Worm (Caenorhabditis elegans): ENCODE results near the gene cdh-10.
A peak's percentile ranks its signal among the peaks of the same experiment; 100 is the strongest.

cdh-10 gene

DNA sequence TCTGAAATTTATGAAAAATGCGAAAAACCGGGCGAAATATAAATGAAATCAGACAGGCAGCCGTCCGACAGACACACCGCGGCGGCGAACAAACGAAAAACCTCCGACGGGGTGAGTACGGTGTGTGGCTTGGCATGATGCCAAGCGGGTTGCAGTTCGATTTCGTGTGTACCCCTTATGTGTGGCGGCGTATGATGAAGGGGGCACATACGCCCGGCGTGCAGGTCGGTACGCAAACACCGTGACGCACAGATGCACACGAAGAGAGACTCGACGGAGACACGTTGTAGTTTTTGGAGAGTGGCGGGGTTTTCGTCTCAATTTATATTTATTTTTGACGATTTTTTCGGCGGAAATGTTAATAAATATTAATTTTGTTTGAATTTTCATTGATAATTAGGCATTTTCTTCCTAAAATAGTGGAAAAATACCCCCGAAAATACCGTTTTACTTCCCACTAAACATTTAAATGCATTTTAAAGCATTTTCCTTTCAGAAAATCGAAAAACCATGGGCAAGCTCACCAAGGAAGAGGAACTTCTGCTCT lies 74.1 kb downstream of the cdh-10 start, which contains the start of gene trap-3 (continued):
- TF ChIP-seq K11D2.4 (GFP tag; IDR thresholded peaks at IDR 0.05), result peak; percentile 94
- TF ChIP-seq sptf-2 (GFP tag; optimal IDR thresholded peaks at IDR 0.05), result no peak

DNA sequence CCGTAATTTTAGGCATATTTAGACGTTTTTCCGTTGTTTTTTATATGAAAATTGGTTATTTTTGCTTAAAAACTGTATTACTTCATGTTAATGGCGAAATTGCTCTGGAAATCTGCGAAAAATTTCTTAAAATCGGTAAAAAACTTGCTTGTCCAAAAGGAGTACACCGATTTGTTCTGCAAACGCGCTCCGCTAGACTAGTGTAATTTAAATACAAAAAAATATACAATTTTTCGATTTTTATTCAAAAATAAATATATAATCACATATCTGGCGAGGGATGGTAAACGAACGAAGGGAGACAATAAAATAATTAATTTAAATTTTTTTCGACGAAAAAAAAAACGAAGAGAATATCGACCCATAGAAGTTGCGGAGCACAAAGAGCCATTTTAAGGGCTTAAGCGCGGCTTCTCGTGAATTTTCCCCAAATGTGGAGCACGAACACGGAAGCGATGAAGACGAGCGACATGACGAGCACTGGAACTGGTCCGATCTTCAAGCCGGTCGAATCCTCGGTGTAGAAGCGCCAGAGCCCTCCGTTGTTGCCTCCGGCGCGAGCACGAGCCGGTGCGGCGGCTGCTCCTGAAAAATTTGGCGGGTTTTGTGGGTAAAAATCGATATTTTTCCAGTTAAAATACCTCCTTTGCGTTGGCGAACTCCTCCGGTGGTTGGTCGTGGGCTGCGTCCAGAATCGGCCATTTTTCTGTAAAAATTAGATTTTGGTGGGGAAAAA lies 75.0 kb downstream of the cdh-10 start, which contains the start of gene sec-61.B:
Gene sec-61.B, minus strand, starts transcription at position 706 of the 736 bp plus-strand sequence.
- TF ChIP-seq F23B12.7 (tag; optimal IDR thresholded peaks at IDR 0.05; ENCODE audit: insufficient read depth) (no peak), hrde-1 (tag; optimal IDR thresholded peaks at IDR 0.05; ENCODE audit: borderline replicate concordance) (peak; percentile 7), nhr-80 (tag; optimal IDR thresholded peaks at IDR 0.05) (no peak), ama-1 (optimal IDR thresholded peaks at IDR 0.05) (no peak), ama-1 (GFP tag; optimal IDR thresholded peaks at IDR 0.05) (peak; percentile 9 to 19), D2030.7 (GFP tag; IDR thresholded peaks at IDR 0.05) (peak; percentile 56; the same call in 1 of the 2 replicates), ztf-18 (tag; optimal IDR thresholded peaks at IDR 0.05) (peak; percentile 7), madf-6 (GFP tag; IDR thresholded peaks at IDR 0.05) (peak; percentile 56), atf-7 (tag; optimal IDR thresholded peaks at IDR 0.05) (peak; percentile 31), akir-1 (GFP tag; optimal IDR thresholded peaks at IDR 0.05) (no peak), Y53F4B.3 (GFP tag; IDR thresholded peaks at IDR 0.05) (no peak), tbp1 (GFP tag; optimal IDR thresholded peaks at IDR 0.05) (peak; percentile 32), nhr-90 (tag; optimal IDR thresholded peaks at IDR 0.05) (no peak), athp-1 (tag; optimal IDR thresholded peaks at IDR 0.05) (peak; percentile 27), dpl-1 (GFP tag; optimal IDR thresholded peaks at IDR 0.05) (no peak), Y53G8AR.9 (GFP tag; conservative IDR thresholded peaks at IDR 0.05) (peak; percentile 77; the same call in 1 of the 2 replicates), F33H1.4 (GFP tag; IDR thresholded peaks at IDR 0.05) (no peak), egrh-3 (GFP tag; IDR thresholded peaks at IDR 0.05) (peak; percentile 48; the same call in 1 of the 2 replicates), unc-130 (GFP tag; optimal IDR thresholded peaks at IDR 0.05) (peak; percentile 53), cebp-2 (GFP tag; IDR thresholded peaks at IDR 0.05) (no peak), cebp-1 (GFP tag; IDR thresholded peaks at IDR 0.05) (no peak), cebp-1 (tag; optimal IDR thresholded peaks at IDR 0.05) (peak; percentile 31), C06A6.2 (GFP tag; conservative IDR thresholded peaks at IDR 0.05) (no peak), mcd-1 (GFP tag; IDR thresholded peaks at IDR 0.05) (peak; percentile 66), rcor-1 (GFP tag; IDR thresholded peaks at IDR 0.05) (peak; percentile 13; the same call in 1 of the 2 replicates), lin-54 (GFP tag; optimal IDR thresholded peaks at IDR 0.05) (peak; percentile 46), ztf-28 (GFP tag; IDR thresholded peaks at IDR 0.05) (no peak), B0035.1 (tag; optimal IDR thresholded peaks at IDR 0.05) (peak; percentile 7), ceh-79 (tag; optimal IDR thresholded peaks at IDR 0.05) (no peak), mel-28 (tag; optimal IDR thresholded peaks at IDR 0.05; ENCODE audit: borderline replicate concordance) (no peak), snpc-3.4 (tag; optimal IDR thresholded peaks at IDR 0.05) (peak; percentile 63), sptf-2 (GFP tag; optimal IDR thresholded peaks at IDR 0.05) (no peak), ztf-26 (tag; optimal IDR thresholded peaks at IDR 0.05) (no peak), him-1 (tag; optimal IDR thresholded peaks at IDR 0.05) (peak; percentile 71), nhr-179 (tag; optimal IDR thresholded peaks at IDR 0.05) (no peak), madf-8 (GFP tag; conservative IDR thresholded peaks at IDR 0.05) (no peak), lin-35 (GFP tag; optimal IDR thresholded peaks at IDR 0.05) (peak in 1 of 3 experiments; percentile 22), ceh-40 (GFP tag; IDR thresholded peaks at IDR 0.05) (no peak), snpc-4 (GFP tag; optimal IDR thresholded peaks at IDR 0.05) (no peak), snpc-4 (tag; optimal IDR thresholded peaks at IDR 0.05) (peak in 1 of 4 experiments; percentile 6), sea-2 (GFP tag; IDR thresholded peaks at IDR 0.05) (no peak), F52B5.7 (tag; optimal IDR thresholded peaks at IDR 0.05) (no peak), attf-3 (GFP tag; conservative IDR thresholded peaks at IDR 0.05) (no peak), F39B2.1 (GFP tag; IDR thresholded peaks at IDR 0.05) (no peak), lin-26 (GFP tag; IDR thresholded peaks at IDR 0.05) (peak; percentile 62; the same call in 1 of the 2 replicates)
